Fruit fly (Drosophila melanogaster): ENCODE measurements around the gene dnk.

- TF ChIP-seq insv (GFP tag; optimal IDR thresholded peaks at IDR 0.05) = no peak
- TF ChIP-seq ash1 (GFP tag; optimal IDR thresholded peaks at IDR 0.05) = no peak
- no peak for TF ChIP-seq stc (GFP tag; IDR thresholded peaks at IDR 0.05)
- TF ChIP-seq zen (tag; optimal IDR thresholded peaks at IDR 0.05) = peak; percentile 43
- no peak for TF ChIP-seq CG4820 (GFP tag; optimal IDR thresholded peaks at IDR 0.05)
- no peak for TF ChIP-seq Vsx1 (GFP tag; optimal IDR thresholded peaks at IDR 0.05)
- TF ChIP-seq CG6683 (GFP tag; optimal IDR thresholded peaks at IDR 0.05) = no peak
- no peak for TF ChIP-seq NFAT (GFP tag; IDR thresholded peaks at IDR 0.05)
- TF ChIP-seq CG11247 (GFP tag; IDR thresholded peaks at IDR 0.05) = no peak
- no peak for TF ChIP-seq CG13287 (GFP tag; IDR thresholded peaks at IDR 0.05; ENCODE audit: partially characterized antibody)
- TF ChIP-seq pita (GFP tag; optimal IDR thresholded peaks at IDR 0.05) = no peak
These were observed 30.1 kb downstream of the dnk start for dm6 chr3R:19010923-19011322.

Data from whole organism, embryonic.